Fruit fly (Drosophila melanogaster): Measurements from ENCODE around the gene Adar.
A peak's percentile ranks its signal among the peaks of the same experiment; 100 is the strongest.

Adar gene

DNA sequence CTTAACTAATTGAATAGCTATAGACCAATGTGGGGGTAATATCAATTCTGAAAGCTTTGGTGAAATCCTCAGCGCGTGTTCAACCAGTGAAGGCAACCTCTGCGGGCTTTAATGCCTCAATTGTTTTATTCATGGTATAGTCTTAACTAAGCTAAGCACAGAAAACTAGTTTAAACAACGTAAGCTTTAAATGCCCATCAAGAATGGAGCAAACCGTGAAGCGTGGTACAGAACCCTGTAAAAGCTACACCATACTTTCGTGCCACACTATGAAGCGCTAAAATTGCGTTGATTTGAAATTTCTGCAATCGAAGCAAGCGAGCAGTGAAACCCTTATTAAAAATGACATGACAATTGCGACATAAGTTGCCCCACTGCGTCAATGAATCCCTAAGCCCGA, 47.5 kb downstream of the Adar start:
- TF ChIP-seq fd85E (GFP tag; optimal IDR thresholded peaks at IDR 0.05): no peak
- TF ChIP-seq Eip93F (GFP tag; optimal IDR thresholded peaks at IDR 0.05): no peak
- no peak for TF ChIP-seq vri (GFP tag; optimal IDR thresholded peaks at IDR 0.05)
- no peak for TF ChIP-seq salr (GFP tag; optimal IDR thresholded peaks at IDR 0.05)
- TF ChIP-seq CG6276 (GFP tag; optimal IDR thresholded peaks at IDR 0.05): no peak
- TF ChIP-seq CG8319 (GFP tag; optimal IDR thresholded peaks at IDR 0.05): no peak
- TF ChIP-seq Sox14 (GFP tag; optimal IDR thresholded peaks at IDR 0.05): no peak
- TF ChIP-seq Eip75B (GFP tag; optimal IDR thresholded peaks at IDR 0.05): no peak
- no peak for TF ChIP-seq Hr39 (GFP tag; optimal IDR thresholded peaks at IDR 0.05)
- no peak for TF ChIP-seq Sox102F (GFP tag; optimal IDR thresholded peaks at IDR 0.05)
- TF ChIP-seq CG9139 (GFP tag; optimal IDR thresholded peaks at IDR 0.05): no peak
- TF ChIP-seq CG8119 (GFP tag; IDR thresholded peaks at IDR 0.05): no peak
- TF ChIP-seq CG7368 (GFP tag; optimal IDR thresholded peaks at IDR 0.05): no peak
- no peak for TF ChIP-seq fkh (GFP tag; optimal IDR thresholded peaks at IDR 0.05)
- TF ChIP-seq OdsH (GFP tag; optimal IDR thresholded peaks at IDR 0.05): no peak
- no peak for TF ChIP-seq Sox15 (GFP tag; optimal IDR thresholded peaks at IDR 0.05)
- TF ChIP-seq CG6163 (GFP tag; IDR thresholded peaks at IDR 0.05): no peak
- no peak for TF ChIP-seq CG10631 (GFP tag; optimal IDR thresholded peaks at IDR 0.05)
- no peak for TF ChIP-seq CG3032 (tag; optimal IDR thresholded peaks at IDR 0.05)
- TF ChIP-seq CG31627 (GFP tag; optimal IDR thresholded peaks at IDR 0.05): no peak

DNA sequence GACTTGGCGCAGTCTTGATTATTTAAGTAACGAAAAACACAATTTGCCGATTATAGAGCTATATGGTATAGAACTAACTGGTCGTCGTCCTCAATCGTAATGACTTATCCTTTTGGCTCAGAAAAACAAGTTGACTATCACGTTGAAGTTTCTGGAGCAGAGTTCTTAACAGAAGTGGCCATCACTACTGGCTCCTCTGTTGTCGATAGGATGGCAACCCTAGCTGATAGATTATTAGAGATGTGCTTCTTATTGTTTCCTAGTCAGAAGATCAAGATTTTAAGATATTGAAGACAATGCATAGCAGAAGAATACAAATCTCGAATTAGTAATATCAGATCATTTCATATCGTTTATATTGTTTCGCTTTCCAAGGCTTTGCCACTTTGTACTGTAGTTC, 48.8 kb downstream of the Adar start, which contains the start of gene CG14811:
Gene CG14811 (minus strand): TSS at position 101 of the 400 bp plus-strand sequence.
- TF ChIP-seq Hr39 (GFP tag; optimal IDR thresholded peaks at IDR 0.05) (no peak), svp (GFP tag) (no peak), CG8632 (GFP tag; optimal IDR thresholded peaks at IDR 0.05) (no peak), Ets21C (GFP tag; optimal IDR thresholded peaks at IDR 0.05) (no peak), CG15336 (GFP tag; IDR thresholded peaks at IDR 0.05) (no peak), CG9139 (GFP tag; optimal IDR thresholded peaks at IDR 0.05) (no peak), CG6854 (GFP tag; optimal IDR thresholded peaks at IDR 0.05) (no peak), CG7368 (GFP tag; optimal IDR thresholded peaks at IDR 0.05) (no peak), fkh (GFP tag; optimal IDR thresholded peaks at IDR 0.05) (no peak), CG10631 (GFP tag; optimal IDR thresholded peaks at IDR 0.05) (no peak), CG8119 (GFP tag; IDR thresholded peaks at IDR 0.05) (no peak), Met (GFP tag; optimal IDR thresholded peaks at IDR 0.05) (no peak), dac (GFP tag; optimal IDR thresholded peaks at IDR 0.05) (no peak), fd85E (GFP tag; optimal IDR thresholded peaks at IDR 0.05) (no peak), CG11902 (GFP tag; optimal IDR thresholded peaks at IDR 0.05) (no peak), achi (GFP tag; optimal IDR thresholded peaks at IDR 0.05) (no peak), CG11294 (GFP tag; IDR thresholded peaks at IDR 0.05) (no peak), ss (GFP tag; optimal IDR thresholded peaks at IDR 0.05) (no peak), CG1621 (tag; optimal IDR thresholded peaks at IDR 0.05) (no peak)

dm6 chrX:1823883-1824609, 50.5 kb downstream of the Adar start:
- TF ChIP-seq Eip93F (GFP tag; optimal IDR thresholded peaks at IDR 0.05) (peak; percentile 75), fkh (GFP tag; optimal IDR thresholded peaks at IDR 0.05) (no peak), CG8119 (GFP tag; IDR thresholded peaks at IDR 0.05) (no peak)

DNA sequence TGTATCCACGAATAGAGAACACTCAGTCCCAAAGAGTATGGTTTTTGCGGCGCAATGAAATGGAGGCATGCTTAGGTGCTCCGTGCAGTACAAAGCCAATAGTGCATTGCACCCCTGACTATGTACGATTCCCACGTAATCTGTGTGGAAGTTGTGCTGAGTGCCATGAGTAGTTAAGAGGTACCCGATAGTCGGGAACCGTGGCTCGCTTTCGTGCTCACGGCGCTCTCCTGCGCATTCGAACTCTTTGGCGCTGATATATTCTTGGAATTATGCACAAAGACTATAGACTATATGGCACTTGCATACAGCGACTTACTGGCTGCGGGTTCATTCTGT, 51.1 kb downstream of the Adar start:
- peak; percentile 51 for TF ChIP-seq CG1621 (tag; optimal IDR thresholded peaks at IDR 0.05)
- peak; percentile 64 for TF ChIP-seq CG8319 (GFP tag; optimal IDR thresholded peaks at IDR 0.05)
- TF ChIP-seq CG6163 (GFP tag; IDR thresholded peaks at IDR 0.05): peak; percentile 66
- peak; percentile 74 for TF ChIP-seq vri (GFP tag; optimal IDR thresholded peaks at IDR 0.05)
- TF ChIP-seq Blimp-1 (GFP tag; optimal IDR thresholded peaks at IDR 0.05): peak; percentile 43
- peak; percentile 49; the same call in 1 of the 2 replicates for TF ChIP-seq CG11294 (GFP tag; IDR thresholded peaks at IDR 0.05)
- no peak for TF ChIP-seq Hr38 (GFP tag; optimal IDR thresholded peaks at IDR 0.05)
- TF ChIP-seq Met (GFP tag; optimal IDR thresholded peaks at IDR 0.05): peak; percentile 81
- peak; percentile 53 for TF ChIP-seq CG9139 (GFP tag; optimal IDR thresholded peaks at IDR 0.05)
- TF ChIP-seq net (GFP tag; optimal IDR thresholded peaks at IDR 0.05): peak; percentile 71
- peak; percentile 81 for TF ChIP-seq CG31627 (GFP tag; optimal IDR thresholded peaks at IDR 0.05)
- TF ChIP-seq Hr39 (GFP tag; optimal IDR thresholded peaks at IDR 0.05): peak; percentile 82
- peak; percentile 71 for TF ChIP-seq CG6808 (GFP tag; optimal IDR thresholded peaks at IDR 0.05)
- peak; percentile 76 for TF ChIP-seq CG3919 (GFP tag; optimal IDR thresholded peaks at IDR 0.05)
- peak; percentile 47; the same call in 2 of the 3 replicates for TF ChIP-seq eg (GFP tag; IDR thresholded peaks at IDR 0.05)
- peak in 1 of 2 experiments; percentile 42 for TF ChIP-seq salr (GFP tag; optimal IDR thresholded peaks at IDR 0.05)
- TF ChIP-seq Eip75B (GFP tag; optimal IDR thresholded peaks at IDR 0.05): peak; percentile 76
- peak; percentile 93 for TF ChIP-seq Eip78C (GFP tag)
- peak; percentile 74 for TF ChIP-seq OdsH (GFP tag; optimal IDR thresholded peaks at IDR 0.05)
- TF ChIP-seq CG34406 (GFP tag; optimal IDR thresholded peaks at IDR 0.05): peak; percentile 74
- TF ChIP-seq fd59A (GFP tag; optimal IDR thresholded peaks at IDR 0.05): peak; percentile 63
- peak; percentile 73 for TF ChIP-seq Smox (GFP tag; optimal IDR thresholded peaks at IDR 0.05)
- TF ChIP-seq svp (GFP tag): peak; percentile 98
- TF ChIP-seq CG6792 (GFP tag; optimal IDR thresholded peaks at IDR 0.05): peak; percentile 81
- peak; percentile 55 for TF ChIP-seq CG11902 (GFP tag; optimal IDR thresholded peaks at IDR 0.05)
